Worm (Caenorhabditis elegans): Measurements from ENCODE around the gene nol-6.

DNA sequence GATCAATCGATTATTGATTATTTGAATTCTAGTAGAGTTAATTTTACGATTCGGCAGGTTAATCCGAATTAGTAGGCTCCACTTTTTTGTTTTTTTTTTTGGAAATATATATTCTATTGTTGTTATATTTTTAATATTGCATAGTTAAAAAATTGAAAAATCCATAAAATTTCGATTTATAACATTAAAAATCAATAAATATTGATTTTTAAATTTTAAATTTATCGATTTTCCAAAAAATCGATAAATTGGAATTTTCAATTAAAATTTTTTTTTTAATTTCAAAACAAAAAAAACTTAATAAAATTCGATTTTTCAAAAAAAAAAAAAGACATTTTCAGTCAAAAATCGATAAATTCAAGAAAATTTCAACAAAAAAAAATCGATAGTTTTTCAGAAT, 17.3 kb downstream of the nol-6 start:
- TF ChIP-seq T22C8.4 (GFP tag; IDR thresholded peaks at IDR 0.05) (peak; percentile 35; the same call in 1 of the 2 replicates), med-1 (GFP tag; optimal IDR thresholded peaks at IDR 0.05; ENCODE audit: insufficient read depth) (no peak), flt-1 (GFP tag; IDR thresholded peaks at IDR 0.05) (no peak), ref-1 (GFP tag; conservative IDR thresholded peaks at IDR 0.05) (no peak), cog-1 (tag; optimal IDR thresholded peaks at IDR 0.05) (no peak), klf-2 (GFP tag; conservative IDR thresholded peaks at IDR 0.05) (no peak)

Data from whole organism, midembryonic.